Worm (Caenorhabditis elegans) whole organism, L4 larva: Measurements from ENCODE around the gene Y49F6A.5.

ENCODE experiments used
- F26F4.8 ChIP-seq: fragments of 200-800 bp; sonication (Bioruptor generic); conservative IDR thresholded peaks from 2 replicates; pipeline ENCODE4 v1.3.6; 2022; ENCODE audit warnings: missing genetic modification characterization, missing compliant biosample characterization
- Y105C5A.15 ChIP-seq: fragments of 200-800 bp; sonication (Bioruptor generic); IDR thresholded peaks from 2 replicates; pipeline ENCODE4 v1.3.6; 2022; ENCODE audit warnings: missing genetic modification characterization, missing compliant biosample characterization
- Y5F2A.4 ChIP-seq: fragments of 200-800 bp; sonication (Bioruptor generic); optimal IDR thresholded peaks from 2 replicates; lab custom pipeline; 2018; ENCODE audit warnings: mild to moderate bottlenecking, missing genetic modification characterization, missing compliant biosample characterization
- ZK337.2 ChIP-seq: fragments of 200-800 bp; sonication (Bioruptor generic); IDR thresholded peaks from 2 replicates; pipeline ENCODE4 v1.3.6; 2022; ENCODE audit warnings: missing genetic modification reagents, missing genetic modification characterization, missing compliant biosample characterization
- ZK546.5 ChIP-seq, 2 experiments: sonication (generic microtip); optimal IDR thresholded peaks; 2 replicates each; lab custom pipeline; 2017; ENCODE audit warnings: missing biosample characterization in 2 of 2, missing genetic modification characterization in 2 of 2
- aha-1 ChIP-seq: fragments of 150-350 bp; peaks from one replicate; lab custom pipeline; 2014; ENCODE audit warnings: missing biosample characterization, missing genetic modification characterization
- attf-4 ChIP-seq: sonication (generic microtip); optimal IDR thresholded peaks from 3 replicates; lab custom pipeline; 2017; ENCODE audit warnings: missing biosample characterization, missing genetic modification characterization
- ceh-32 ChIP-seq: sonication (generic microtip); optimal IDR thresholded peaks from 2 replicates; lab custom pipeline; 2016; ENCODE audit warnings: mild to moderate bottlenecking, missing genetic modification characterization, missing compliant biosample characterization; ENCODE audit not compliant: poor library complexity
- ceh-62 ChIP-seq: sonication (generic microtip); optimal IDR thresholded peaks from 2 replicates; lab custom pipeline; 2017; ENCODE audit warnings: missing biosample characterization, missing genetic modification characterization
- ctbp-1 ChIP-seq: fragments of 200-800 bp; sonication (Bioruptor generic); IDR thresholded peaks from 2 replicates; pipeline ENCODE4 v1.3.6; 2022; ENCODE audit warnings: missing genetic modification reagents, missing genetic modification characterization, missing compliant biosample characterization
- daf-12 ChIP-seq: fragments of 150-350 bp; optimal IDR thresholded peaks from 2 replicates; lab custom pipeline; 2014; ENCODE audit warnings: missing biosample characterization, missing genetic modification reagents, missing genetic modification characterization
- daf-8 ChIP-seq: fragments of 200-800 bp; sonication (Bioruptor generic); IDR thresholded peaks from 2 replicates; pipeline ENCODE4 v1.3.6; 2022; ENCODE audit warnings: missing genetic modification characterization, missing compliant biosample characterization
- dmd-9 ChIP-seq: fragments of 200-800 bp; sonication (Bioruptor generic); IDR thresholded peaks from 2 replicates; pipeline ENCODE4 v1.3.6; 2022; ENCODE audit warnings: missing genetic modification reagents, missing genetic modification characterization, missing compliant biosample characterization
- dpl-1 ChIP-seq: fragments of 150-350 bp; optimal IDR thresholded peaks from 2 replicates; lab custom pipeline; 2014; ENCODE audit warnings: missing biosample characterization, missing genetic modification reagents, missing genetic modification characterization
- gei-8 ChIP-seq: fragments of 200-800 bp; sonication (Bioruptor generic); optimal IDR thresholded peaks from 2 replicates; lab custom pipeline; 2018; ENCODE audit warnings: mild to moderate bottlenecking, missing genetic modification characterization, missing compliant biosample characterization
- jun-1 ChIP-seq: fragments of 150-350 bp; optimal IDR thresholded peaks from 2 replicates; lab custom pipeline; 2014; ENCODE audit warnings: missing biosample characterization, missing genetic modification reagents, missing genetic modification characterization
- lim-7 ChIP-seq: fragments of 200-800 bp; sonication (Bioruptor generic); IDR thresholded peaks from 2 replicates; pipeline ENCODE4 v1.3.6; 2022; ENCODE audit warnings: missing genetic modification characterization, missing compliant biosample characterization
- lin-1 ChIP-seq: fragments of 200-800 bp; sonication (Bioruptor generic); IDR thresholded peaks from 2 replicates; pipeline ENCODE4 v1.3.6; 2022; ENCODE audit warnings: missing genetic modification reagents, missing genetic modification characterization, missing compliant biosample characterization
- lsy-2 ChIP-seq, 2 experiments: fragments of 150-350 bp in 1 of 2; sonication (generic microtip) in 1 of 2; optimal IDR thresholded peaks; 2 replicates each; lab custom pipeline; 2014 to 2017; ENCODE audit warnings: missing biosample characterization in 2 of 2, missing genetic modification characterization in 2 of 2
- madf-9 ChIP-seq: fragments of 200-800 bp; sonication (Bioruptor generic); conservative IDR thresholded peaks from 2 replicates; pipeline ENCODE4 v1.3.6; 2022; ENCODE audit warnings: missing genetic modification reagents, missing genetic modification characterization, missing compliant biosample characterization
- mes-2 ChIP-seq: sonication (generic microtip); optimal IDR thresholded peaks from 2 replicates; lab custom pipeline; 2016; ENCODE audit warnings: missing genotype, mild to moderate bottlenecking, missing genetic modification characterization, missing compliant biosample characterization; ENCODE audit not compliant: poor library complexity, severe bottlenecking
- pqm-1 ChIP-seq: sonication (generic microtip); optimal IDR thresholded peaks from 2 replicates; lab custom pipeline; 2017; ENCODE audit warnings: missing biosample characterization, missing genetic modification characterization
- saeg-2 ChIP-seq: fragments of 200-800 bp; sonication (Bioruptor generic); IDR thresholded peaks from 2 replicates; pipeline ENCODE4 v1.3.6; 2022; ENCODE audit warnings: missing genetic modification reagents, missing genetic modification characterization, missing compliant biosample characterization
- snpc-1.2 ChIP-seq: fragments of 200-800 bp; sonication (Bioruptor generic); IDR thresholded peaks from 2 replicates; pipeline ENCODE4 v1.3.6; 2022; ENCODE audit warnings: missing genetic modification reagents, missing genetic modification characterization, missing compliant biosample characterization
- snpc-4 ChIP-seq: fragments of 150-350 bp; optimal IDR thresholded peaks from 2 replicates; lab custom pipeline; 2014; ENCODE audit warnings: missing biosample characterization, missing genetic modification characterization
- tra-1 ChIP-seq: fragments of 200-800 bp; sonication (Bioruptor generic); IDR thresholded peaks from 2 replicates; pipeline ENCODE4 v1.3.6; 2022; ENCODE audit warnings: missing genetic modification reagents, missing genetic modification characterization, missing compliant biosample characterization
- unc-62 ChIP-seq, 3 experiments: fragments of 150-350 bp in 1 of 3; sonication (generic microtip); optimal IDR thresholded peaks in 2 of 3; peaks in 1 of 3; 1 replicate in 1 of 3; 2 replicates in 2 of 3; lab custom pipeline; 2014 to 2017; ENCODE audit warnings: missing biosample characterization in 3 of 3, missing genetic modification characterization in 3 of 3, missing genetic modification reagents in 3 of 3, missing genotype in 1 of 3
- vab-7 ChIP-seq: fragments of 200-800 bp; sonication (Bioruptor generic); IDR thresholded peaks from 2 replicates; pipeline ENCODE4 v1.3.6; 2022; ENCODE audit warnings: missing genetic modification reagents, missing genetic modification characterization, missing compliant biosample characterization
- zip-11 ChIP-seq: fragments of 200-800 bp; sonication (Bioruptor generic); IDR thresholded peaks from 2 replicates; pipeline ENCODE4 v1.3.6; 2022; ENCODE audit warnings: missing genetic modification characterization, missing compliant biosample characterization
- zip-2 ChIP-seq: fragments of 150-350 bp; optimal IDR thresholded peaks from 2 replicates; lab custom pipeline; 2014; ENCODE audit warnings: missing biosample characterization, missing genetic modification characterization
- ztf-7 ChIP-seq: fragments of 150-350 bp; optimal IDR thresholded peaks from 2 replicates; lab custom pipeline; 2014; ENCODE audit warnings: missing biosample characterization, missing genetic modification characterization

Y49F6A.5 gene

ce11 chrII:3581752-3582151 is 27.9 kb downstream of the Y49F6A.5 start, which contains the start of gene srh-59:
Gene srh-59 (plus strand): TSS chrII:3582052.
- no peak for TF ChIP-seq attf-4
- TF ChIP-seq dpl-1 (GFP tag; lab: Kevin White, UChicago), result no peak
- TF ChIP-seq pqm-1 (tag; lab: Kevin White, UChicago), result no peak
- peak in 1 of 2 experiments; percentile 9 for TF ChIP-seq unc-62 (GFP tag; optimal IDR thresholded peaks at IDR 0.05 in 1 of 2; lab: Kevin White, UChicago)
- no peak for TF ChIP-seq unc-62 (tag; optimal IDR thresholded peaks at IDR 0.05; lab: Kevin White, UChicago)

- TF ChIP-seq F26F4.8 (GFP tag; lab: Robert Waterston, UW) (no peak), aha-1 (peak; percentile 35)
These were observed 29.9 kb downstream of the Y49F6A.5 start, which contains the start of gene clec-134 for ce11 chrII:3579767-3580166. Gene clec-134 (plus strand): TSS chrII:3580067.

ce11 chrII:3578121-3578520 is 31.5 kb downstream of the Y49F6A.5 start, which contains the start of gene clec-133:
Gene clec-133 (plus strand): TSS chrII:3578421.
- no peak for TF ChIP-seq gei-8
- TF ChIP-seq lsy-2 (tag; optimal IDR thresholded peaks at IDR 0.05; lab: Kevin White, UChicago), result no peak
- no peak for TF ChIP-seq ctbp-1 (GFP tag; lab: Robert Waterston, UW)
- no peak for TF ChIP-seq daf-8
- no peak for TF ChIP-seq jun-1 (tag; lab: Kevin White, UChicago)

- TF ChIP-seq zip-11 (GFP tag; lab: Robert Waterston, UW) (no peak), lim-7 (GFP tag; lab: Robert Waterston, UW) (no peak), ZK546.5 (tag; optimal IDR thresholded peaks at IDR 0.05; lab: Kevin White, UChicago) (no peak), Y105C5A.15 (GFP tag; lab: Robert Waterston, UW) (no peak), dpl-1 (GFP tag; lab: Kevin White, UChicago) (no peak), daf-12 (tag; lab: Kevin White, UChicago) (no peak), saeg-2 (GFP tag; lab: Robert Waterston, UW) (no peak), snpc-1.2 (no peak), ceh-32 (tag; lab: Kevin White, UChicago) (no peak), ztf-7 (no peak), Y5F2A.4 (GFP tag; lab: Kevin White, UChicago) (no peak), ceh-62 (tag; lab: Kevin White, UChicago) (no peak), snpc-4 (tag; lab: Kevin White, UChicago) (no peak), tra-1 (GFP tag; lab: Robert Waterston, UW) (no peak), ZK337.2 (GFP tag; lab: Robert Waterston, UW) (no peak), madf-9 (GFP tag; lab: Robert Waterston, UW) (no peak)
These were observed 32.9 kb downstream of the Y49F6A.5 start, which contains the start of gene clec-132 for ce11 chrII:3576742-3577141. Gene clec-132 (plus strand): TSS chrII:3577042.

ce11 chrII:3573255-3573654 is 36.4 kb downstream of the Y49F6A.5 start, which contains the start of gene clec-130:
Gene clec-130 (plus strand): TSS chrII:3573555.
- TF ChIP-seq lin-1 (GFP tag; lab: Robert Waterston, UW), result no peak
- no peak for TF ChIP-seq vab-7 (GFP tag; lab: Robert Waterston, UW)
- TF ChIP-seq zip-2 (tag; lab: Kevin White, UChicago), result no peak
- TF ChIP-seq dmd-9 (GFP tag; lab: Robert Waterston, UW), result no peak
- TF ChIP-seq mes-2 (tag; lab: Kevin White, UChicago), result no peak
- no peak for TF ChIP-seq aha-1
